Fruit fly (Drosophila melanogaster) whole organism, prepupa: ENCODE results near the gene CG13102.

Experiments used
- CG10631 ChIP-seq: fragments of 200-800 bp; sonication (Bioruptor generic); optimal IDR thresholded peaks from 2 replicates; lab custom pipeline; 2016; ENCODE audit warnings: missing biosample characterization, missing genetic modification characterization
- CG11294 ChIP-seq: fragments of 200-800 bp; sonication (Bioruptor generic); IDR thresholded peaks from 2 replicates; pipeline ENCODE4 v1.3.6; 2022; ENCODE audit warnings: missing biosample characterization, missing genetic modification characterization
- CG11762 ChIP-seq: fragments of 200-800 bp; sonication (Bioruptor generic); optimal IDR thresholded peaks from 3 replicates; lab custom pipeline; 2016; ENCODE audit warnings: missing biosample characterization, missing genetic modification characterization; ENCODE audit not compliant: insufficient read depth
- CG11902 ChIP-seq: fragments of 200-800 bp; sonication (Bioruptor generic); optimal IDR thresholded peaks from 3 replicates; lab custom pipeline; 2016; ENCODE audit warnings: missing biosample characterization, missing genetic modification characterization
- CG15336 ChIP-seq: fragments of 200-800 bp; sonication (Bioruptor generic); IDR thresholded peaks from 2 replicates; pipeline ENCODE4 v1.3.6; 2022; ENCODE audit warnings: missing biosample characterization, missing genetic modification characterization
- CG3032 ChIP-seq: fragments of 200-800 bp; optimal IDR thresholded peaks from 2 replicates; lab custom pipeline; 2019; ENCODE audit warnings: missing biosample characterization, mild to moderate bottlenecking, missing genetic modification characterization, moderate library complexity
- CG31627 ChIP-seq: fragments of 200-800 bp; sonication (Bioruptor generic); optimal IDR thresholded peaks from 3 replicates; lab custom pipeline; 2016; ENCODE audit warnings: missing biosample characterization, missing genetic modification characterization
- CG32006 ChIP-seq: fragments of 200-800 bp; sonication (Bioruptor generic); optimal IDR thresholded peaks from 3 replicates; lab custom pipeline; 2017; ENCODE audit warnings: missing biosample characterization, mild to moderate bottlenecking, missing genetic modification characterization
- CG3919 ChIP-seq: fragments of 200-800 bp; sonication (Bioruptor generic); optimal IDR thresholded peaks from 3 replicates; lab custom pipeline; 2016; ENCODE audit warnings: missing biosample characterization, missing genetic modification characterization
- CG6163 ChIP-seq: fragments of 200-800 bp; sonication (Bioruptor generic); IDR thresholded peaks from 3 replicates; pipeline ENCODE4 v1.3.6; 2022; ENCODE audit warnings: missing biosample characterization, missing genetic modification characterization
- CG6792 ChIP-seq: fragments of 200-800 bp; sonication (Bioruptor generic); optimal IDR thresholded peaks from 3 replicates; lab custom pipeline; 2016; ENCODE audit warnings: missing biosample characterization, missing genetic modification characterization
- CG6808 ChIP-seq: fragments of 200-800 bp; sonication (Bioruptor generic); optimal IDR thresholded peaks from 3 replicates; lab custom pipeline; 2017; ENCODE audit warnings: missing biosample characterization, missing genetic modification characterization, mild to moderate bottlenecking, moderate library complexity, missing genetic modification reagents
- CG6854 ChIP-seq: fragments of 200-800 bp; sonication (Bioruptor generic); optimal IDR thresholded peaks from 2 replicates; lab custom pipeline; 2017; ENCODE audit warnings: missing biosample characterization, mild to moderate bottlenecking, missing genetic modification characterization
- CG7368 ChIP-seq: fragments of 200-800 bp; sonication (Bioruptor generic); optimal IDR thresholded peaks from 3 replicates; lab custom pipeline; 2016; ENCODE audit warnings: missing biosample characterization, missing genetic modification characterization
- CG8119 ChIP-seq: fragments of 200-800 bp; sonication (Bioruptor generic); IDR thresholded peaks from 3 replicates; pipeline ENCODE4 v1.3.6; 2022; ENCODE audit warnings: missing biosample characterization, missing genetic modification characterization
- CG8319 ChIP-seq: fragments of 200-800 bp; sonication (Bioruptor generic); optimal IDR thresholded peaks from 3 replicates; lab custom pipeline; 2016; ENCODE audit warnings: missing biosample characterization, missing genetic modification characterization
- Eip75B ChIP-seq: fragments of 200-800 bp; sonication (Bioruptor generic); optimal IDR thresholded peaks from 3 replicates; lab custom pipeline; 2016; ENCODE audit warnings: missing biosample characterization, missing genetic modification characterization
- Eip93F ChIP-seq: fragments of 200-800 bp; sonication (Bioruptor generic); optimal IDR thresholded peaks from 2 replicates; lab custom pipeline; 2016; ENCODE audit warnings: missing biosample characterization, mild to moderate bottlenecking, missing genetic modification characterization
- Ets21C ChIP-seq: fragments of 200-800 bp; sonication (Bioruptor generic); optimal IDR thresholded peaks from 3 replicates; lab custom pipeline; 2016; ENCODE audit warnings: missing biosample characterization, missing genetic modification characterization
- Ets96B ChIP-seq: fragments of 200-800 bp; optimal IDR thresholded peaks from 2 replicates; lab custom pipeline; 2019; ENCODE audit warnings: missing biosample characterization, mild to moderate bottlenecking, missing genetic modification characterization, moderate library complexity
- Hr39 ChIP-seq: fragments of 200-800 bp; sonication (Bioruptor generic); optimal IDR thresholded peaks from 2 replicates; lab custom pipeline; 2016; ENCODE audit warnings: missing biosample characterization, missing genetic modification characterization
- Hr4 ChIP-seq: fragments of 200-800 bp; sonication (Bioruptor generic); optimal IDR thresholded peaks from 3 replicates; lab custom pipeline; 2016; ENCODE audit warnings: missing biosample characterization, missing genetic modification characterization
- Lpt ChIP-seq: fragments of 200-800 bp; sonication (Bioruptor generic); optimal IDR thresholded peaks from 3 replicates; lab custom pipeline; 2016; ENCODE audit warnings: missing biosample characterization, missing genetic modification characterization
- Met ChIP-seq: fragments of 200-800 bp; sonication (Bioruptor generic); optimal IDR thresholded peaks from 3 replicates; lab custom pipeline; 2016; ENCODE audit warnings: missing biosample characterization, missing genetic modification characterization
- OdsH ChIP-seq: fragments of 200-800 bp; sonication (Bioruptor generic); optimal IDR thresholded peaks from 3 replicates; lab custom pipeline; 2016; ENCODE audit warnings: missing biosample characterization, missing genetic modification characterization
- Smox ChIP-seq: fragments of 200-800 bp; sonication (Bioruptor generic); optimal IDR thresholded peaks from 3 replicates; lab custom pipeline; 2016; ENCODE audit warnings: missing biosample characterization, missing genetic modification characterization
- Sox102F ChIP-seq: fragments of 200-800 bp; sonication (Bioruptor generic); optimal IDR thresholded peaks from 2 replicates; lab custom pipeline; 2016; ENCODE audit warnings: missing biosample characterization, mild to moderate bottlenecking, missing genetic modification characterization
- Sox15 ChIP-seq: fragments of 200-800 bp; sonication (Bioruptor generic); optimal IDR thresholded peaks from 3 replicates; lab custom pipeline; 2016; ENCODE audit warnings: missing biosample characterization, missing genetic modification characterization
- cyc ChIP-seq: fragments of 200-800 bp; sonication (Bioruptor generic); optimal IDR thresholded peaks from 3 replicates; lab custom pipeline; 2016; ENCODE audit warnings: missing biosample characterization, missing genetic modification characterization
- dac ChIP-seq: fragments of 200-800 bp; sonication (Bioruptor generic); optimal IDR thresholded peaks from 2 replicates; lab custom pipeline; 2017; ENCODE audit warnings: missing biosample characterization, mild to moderate bottlenecking, missing genetic modification characterization
- dsx ChIP-seq: fragments of 200-800 bp; optimal IDR thresholded peaks from 3 replicates; lab custom pipeline; 2019; ENCODE audit warnings: missing biosample characterization, mild to moderate bottlenecking, missing genetic modification characterization, moderate library complexity; ENCODE audit not compliant: poor library complexity, severe bottlenecking
- eg ChIP-seq: fragments of 200-800 bp; sonication (Bioruptor generic); IDR thresholded peaks from 3 replicates; pipeline ENCODE4 v1.3.6; 2022; ENCODE audit warnings: missing biosample characterization, missing genetic modification characterization
- fd85E ChIP-seq: fragments of 200-800 bp; sonication (Bioruptor generic); optimal IDR thresholded peaks from 3 replicates; lab custom pipeline; 2016; ENCODE audit warnings: missing biosample characterization, missing genetic modification characterization
- fkh ChIP-seq: fragments of 200-800 bp; sonication (Bioruptor generic); optimal IDR thresholded peaks from 3 replicates; lab custom pipeline; 2017; ENCODE audit warnings: missing biosample characterization, mild to moderate bottlenecking, missing genetic modification characterization, moderate library complexity
- net ChIP-seq: fragments of 200-800 bp; sonication (Bioruptor generic); optimal IDR thresholded peaks from 3 replicates; lab custom pipeline; 2016; ENCODE audit warnings: missing biosample characterization, missing genetic modification characterization
- pdm3 ChIP-seq: fragments of 200-800 bp; sonication (Bioruptor generic); optimal IDR thresholded peaks from 3 replicates; lab custom pipeline; 2016; ENCODE audit warnings: missing biosample characterization, missing genetic modification characterization
- salr ChIP-seq, 2 experiments: fragments of 200-800 bp; sonication (Bioruptor generic); optimal IDR thresholded peaks; 3 replicates each; lab custom pipeline; 2016 to 2018; ENCODE audit warnings: missing biosample characterization in 2 of 2, missing genetic modification characterization in 2 of 2, mild to moderate bottlenecking in 1 of 2
- spab ChIP-seq: fragments of 200-800 bp; sonication (Bioruptor generic); optimal IDR thresholded peaks from 2 replicates; lab custom pipeline; 2017; ENCODE audit warnings: missing biosample characterization, mild to moderate bottlenecking, missing genetic modification characterization, missing genetic modification reagents
- svp ChIP-seq: fragments of 200-800 bp; sonication (Bioruptor generic); peaks from one replicate; lab custom pipeline; 2016; ENCODE audit warnings: missing biosample characterization, missing genetic modification characterization
- topi ChIP-seq: fragments of 200-800 bp; sonication (Bioruptor generic); optimal IDR thresholded peaks from 3 replicates; lab custom pipeline; 2016; ENCODE audit warnings: missing biosample characterization, missing genetic modification characterization
- vri ChIP-seq: fragments of 200-800 bp; sonication (Bioruptor generic); optimal IDR thresholded peaks from 3 replicates; lab custom pipeline; 2016; ENCODE audit warnings: missing biosample characterization, mild to moderate bottlenecking, missing genetic modification characterization

The CG13102 gene

DNA sequence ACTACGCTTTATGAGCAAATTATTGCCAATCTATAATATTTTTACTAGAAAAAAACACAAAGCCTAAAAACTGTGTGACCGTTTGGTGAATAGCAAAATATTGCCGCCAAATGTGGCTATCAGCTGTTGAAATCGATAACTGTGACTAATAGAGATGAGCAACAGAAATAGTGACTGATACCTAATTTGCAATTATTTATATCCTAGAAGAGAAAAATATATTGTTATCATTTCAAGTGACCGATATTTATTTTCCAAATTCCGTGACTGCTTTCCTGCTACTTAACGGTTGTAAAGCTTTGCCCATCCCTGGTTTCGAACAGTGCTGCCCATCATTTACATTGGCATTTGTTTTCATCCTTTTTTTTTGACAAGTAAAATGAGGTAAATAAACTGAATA lies 14.7 kb upstream of the CG13102 start, which contains the start of the genes alien and CG18661 (continued):
- peak; percentile 100 for TF ChIP-seq CG6808
- TF ChIP-seq cyc (GFP tag; lab: Kevin White, UChicago), result peak; percentile 78
- TF ChIP-seq CG6163, result peak; percentile 97
- peak; percentile 85 for TF ChIP-seq CG10631 (GFP tag; lab: Kevin White, UChicago)
- peak; percentile 91 for TF ChIP-seq svp (GFP tag; lab: Kevin White, UChicago)
- TF ChIP-seq CG11902 (GFP tag; lab: Kevin White, UChicago), result peak; percentile 93
- peak; percentile 62 for TF ChIP-seq topi (GFP tag; lab: Kevin White, UChicago)
- TF ChIP-seq Eip93F (GFP tag; lab: Kevin White, UChicago), result peak; percentile 71
- peak; percentile 78 for TF ChIP-seq CG32006 (GFP tag; lab: Kevin White, UChicago)
- peak; percentile 78 for TF ChIP-seq CG15336
- no peak for TF ChIP-seq pdm3 (GFP tag; lab: Kevin White, UChicago)
- peak; percentile 64 for TF ChIP-seq CG7368 (GFP tag; lab: Kevin White, UChicago)
- TF ChIP-seq net (GFP tag; lab: Kevin White, UChicago), result peak; percentile 88
- peak; percentile 78 for TF ChIP-seq CG6854
- TF ChIP-seq Eip75B, result peak; percentile 89
- TF ChIP-seq CG11294 (GFP tag; lab: Robert Waterston, UW), result peak; percentile 87
- TF ChIP-seq dsx (GFP tag; lab: Kevin White, UChicago), result no peak
- TF ChIP-seq vri (GFP tag; lab: Kevin White, UChicago), result no peak
- peak; percentile 88 for TF ChIP-seq CG31627
- peak; percentile 91 for TF ChIP-seq Ets96B (tag; lab: Kevin White, UChicago)
- TF ChIP-seq Sox102F, result peak; percentile 72
- TF ChIP-seq Smox (GFP tag; lab: Kevin White, UChicago), result peak; percentile 78
- TF ChIP-seq dac, result peak; percentile 91
- TF ChIP-seq spab, result peak; percentile 15
- TF ChIP-seq fkh (GFP tag; lab: Kevin White, UChicago), result peak; percentile 69
- TF ChIP-seq CG6792 (GFP tag; lab: Kevin White, UChicago), result peak; percentile 69
- peak; percentile 50 for TF ChIP-seq Lpt (GFP tag; lab: Kevin White, UChicago)
- peak; percentile 96 for TF ChIP-seq eg
- peak; percentile 92 for TF ChIP-seq Sox15 (GFP tag; lab: Kevin White, UChicago)
- peak; percentile 71 for TF ChIP-seq Ets21C (GFP tag; lab: Kevin White, UChicago)
- TF ChIP-seq salr (GFP tag; optimal IDR thresholded peaks at IDR 0.05; lab: Kevin White, UChicago), result peak in 1 of 2 experiments; percentile 56
- peak; percentile 90 for TF ChIP-seq Met
- TF ChIP-seq CG3919 (GFP tag; lab: Kevin White, UChicago), result no peak
- TF ChIP-seq fd85E (GFP tag; lab: Kevin White, UChicago), result no peak
- TF ChIP-seq Hr4 (GFP tag; lab: Kevin White, UChicago), result peak; percentile 96
- TF ChIP-seq CG11762 (GFP tag; lab: Kevin White, UChicago), result no peak
- peak; percentile 53; the same call in 1 of the 3 replicates for TF ChIP-seq CG8119 (GFP tag; lab: Robert Waterston, UW)
- peak; percentile 78 for TF ChIP-seq OdsH (GFP tag; lab: Kevin White, UChicago)
- TF ChIP-seq CG3032 (tag; lab: Kevin White, UChicago), result peak; percentile 76
- peak; percentile 91 for TF ChIP-seq Hr39 (GFP tag; lab: Kevin White, UChicago)

DNA sequence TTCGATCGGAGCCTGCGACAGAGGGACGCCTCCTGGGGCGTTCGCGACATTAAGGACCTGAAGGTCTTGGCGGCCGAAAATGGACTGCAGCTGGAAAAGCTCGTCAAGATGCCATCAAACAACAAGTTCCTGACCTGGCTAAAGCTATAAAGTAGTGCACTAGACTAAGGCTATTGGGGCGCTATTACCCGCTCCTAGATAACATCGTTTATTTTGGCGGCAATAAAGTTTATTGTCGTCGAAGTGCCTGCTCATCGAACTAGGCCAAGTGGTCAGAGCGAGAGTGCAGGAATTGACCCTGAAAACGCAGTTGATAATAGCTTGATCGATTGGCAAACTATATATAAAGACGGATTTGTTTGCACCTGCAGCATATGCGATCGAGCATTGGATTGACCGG lies 13.8 kb upstream of the CG13102 start, which contains the start of gene Try29F:
Gene Try29F, plus strand, starts transcription at position 301 of the 400 bp plus-strand sequence.
- no peak for TF ChIP-seq CG6854
- no peak for TF ChIP-seq Smox (GFP tag; lab: Kevin White, UChicago)
- no peak for TF ChIP-seq CG8319 (GFP tag; lab: Kevin White, UChicago)
